Fruit fly (Drosophila melanogaster) whole organism, embryonic: ENCODE results near the gene CG18598.

ENCODE experiments used
- Atf-2 ChIP-seq: fragments of 200-800 bp; sonication (Bioruptor generic); optimal IDR thresholded peaks from 2 replicates; lab custom pipeline; 2016; ENCODE audit warnings: missing biosample characterization, missing genetic modification characterization
- B-H2 ChIP-seq: fragments of 200-800 bp; sonication (Bioruptor generic); optimal IDR thresholded peaks from 2 replicates; lab custom pipeline; 2018; ENCODE audit warnings: missing biosample characterization, mild to moderate bottlenecking, missing genetic modification characterization
- Bdp1 ChIP-seq: fragments of 200-800 bp; sonication (Bioruptor generic); optimal IDR thresholded peaks from 3 replicates; lab custom pipeline; 2016; ENCODE audit warnings: missing biosample characterization, missing genetic modification characterization
- Bteb2 ChIP-seq: fragments of 200-800 bp; sonication (Bioruptor generic); optimal IDR thresholded peaks from 2 replicates; lab custom pipeline; 2016; ENCODE audit warnings: missing biosample characterization, missing genetic modification characterization
- CG12769 ChIP-seq: fragments of 200-800 bp; sonication (Bioruptor generic); optimal IDR thresholded peaks from 2 replicates; lab custom pipeline; 2019; ENCODE audit warnings: missing biosample characterization, mild to moderate bottlenecking, missing genetic modification characterization, moderate library complexity
- CG16815 ChIP-seq: fragments of 200-800 bp; sonication (Bioruptor generic); optimal IDR thresholded peaks from 3 replicates; lab custom pipeline; 2017; ENCODE audit warnings: missing biosample characterization, mild to moderate bottlenecking, missing genetic modification characterization
- CG17829 ChIP-seq: fragments of 200-800 bp; optimal IDR thresholded peaks from 2 replicates; lab custom pipeline; 2019; ENCODE audit warnings: missing biosample characterization, mild to moderate bottlenecking, missing genetic modification characterization, moderate library complexity
- CG2199 ChIP-seq: fragments of 200-800 bp; sonication (Bioruptor generic); IDR thresholded peaks from 3 replicates; pipeline ENCODE4 v1.3.6; 2022; ENCODE audit warnings: missing biosample characterization, missing genetic modification characterization
- CG3407 ChIP-seq: fragments of 200-800 bp; sonication (Bioruptor generic); optimal IDR thresholded peaks from 2 replicates; lab custom pipeline; 2018; ENCODE audit warnings: missing biosample characterization, mild to moderate bottlenecking, missing genetic modification characterization
- CG3847 ChIP-seq: fragments of 200-800 bp; sonication (Bioruptor generic); IDR thresholded peaks from 2 replicates; pipeline ENCODE4 v1.3.6; 2022; ENCODE audit warnings: missing biosample characterization, missing genetic modification characterization
- CG3995 ChIP-seq: fragments of 200-800 bp; sonication (Bioruptor generic); optimal IDR thresholded peaks from 3 replicates; lab custom pipeline; 2016; ENCODE audit warnings: missing biosample characterization, missing genetic modification characterization
- CG7963 ChIP-seq: fragments of 200-800 bp; sonication (Bioruptor generic); IDR thresholded peaks from 3 replicates; pipeline ENCODE4 v1.3.6; 2022; ENCODE audit warnings: missing biosample characterization, missing genetic modification characterization; ENCODE audit not compliant: partially characterized antibody
- CG8765 ChIP-seq: fragments of 200-800 bp; sonication (Bioruptor generic); IDR thresholded peaks from 2 replicates; pipeline ENCODE4 v1.3.6; 2022; ENCODE audit warnings: missing biosample characterization, missing genetic modification characterization
- CG9797 ChIP-seq: fragments of 200-800 bp; sonication (Bioruptor generic); optimal IDR thresholded peaks from 3 replicates; lab custom pipeline; 2018; ENCODE audit warnings: missing biosample characterization, mild to moderate bottlenecking, missing genetic modification characterization
- CG9876 ChIP-seq: fragments of 200-800 bp; sonication (Bioruptor generic); optimal IDR thresholded peaks from 2 replicates; lab custom pipeline; 2016; ENCODE audit warnings: missing biosample characterization, missing genetic modification characterization
- Dad ChIP-seq: fragments of 200-800 bp; sonication (Bioruptor generic); optimal IDR thresholded peaks from 3 replicates; lab custom pipeline; 2016; ENCODE audit warnings: missing biosample characterization, missing genetic modification characterization
- Dp ChIP-seq: fragments of 200-800 bp; sonication (Bioruptor generic); optimal IDR thresholded peaks from 2 replicates; lab custom pipeline; 2018; ENCODE audit warnings: missing biosample characterization, mild to moderate bottlenecking, missing genetic modification characterization, moderate library complexity
- Ets65A ChIP-seq: fragments of 200-800 bp; sonication (Bioruptor generic); peaks from one replicate; lab custom pipeline; 2016; ENCODE audit warnings: missing biosample characterization, missing genetic modification characterization
- H2.0 ChIP-seq: fragments of 200-800 bp; sonication (Bioruptor generic); IDR thresholded peaks from 2 replicates; pipeline ENCODE4 v1.3.6; 2022; ENCODE audit warnings: missing biosample characterization, missing genetic modification characterization
- Hmr ChIP-seq: fragments of 200-800 bp; sonication (Bioruptor generic); optimal IDR thresholded peaks from 3 replicates; lab custom pipeline; 2017; ENCODE audit warnings: mild to moderate bottlenecking, missing biosample characterization, missing genetic modification reagents, missing genetic modification characterization
- Lim3 ChIP-seq: fragments of 200-800 bp; sonication (Bioruptor generic); IDR thresholded peaks from 2 replicates; pipeline ENCODE4 v1.3.6; 2022; ENCODE audit warnings: missing biosample characterization, missing genetic modification characterization
- Mrtf ChIP-seq: fragments of 200-800 bp; sonication (Bioruptor generic); IDR thresholded peaks from 3 replicates; pipeline ENCODE4 v1.3.6; 2022; ENCODE audit warnings: missing biosample characterization, missing genetic modification characterization
- NC2α ChIP-seq: fragments of 200-800 bp; sonication (Bioruptor generic); optimal IDR thresholded peaks from 2 replicates; lab custom pipeline; 2016; ENCODE audit warnings: missing biosample characterization, missing genetic modification characterization
- Neu2 ChIP-seq: fragments of 200-800 bp; sonication (Bioruptor generic); optimal IDR thresholded peaks from 3 replicates; lab custom pipeline; 2016; ENCODE audit warnings: missing biosample characterization, missing genetic modification characterization, borderline replicate concordance
- Nf-YB ChIP-seq: fragments of 200-800 bp; sonication (Bioruptor generic); optimal IDR thresholded peaks from 3 replicates; lab custom pipeline; 2019; ENCODE audit warnings: missing biosample characterization, mild to moderate bottlenecking, missing genetic modification characterization, moderate library complexity
- Oaz ChIP-seq: fragments of 200-800 bp; sonication (Bioruptor generic); IDR thresholded peaks from 2 replicates; pipeline ENCODE4 v1.3.6; 2022; ENCODE audit warnings: missing biosample characterization, missing genetic modification characterization
- Pdp1 ChIP-seq, 2 experiments: fragments of 200-800 bp; sonication (Bioruptor generic); optimal IDR thresholded peaks; 3 replicates each; lab custom pipeline; 2016; ENCODE audit warnings: missing biosample characterization in 2 of 2, missing genetic modification characterization in 2 of 2, mild to moderate bottlenecking in 1 of 2, moderate library complexity in 1 of 2
- Side ChIP-seq: fragments of 200-800 bp; sonication (Bioruptor generic); optimal IDR thresholded peaks from 2 replicates; lab custom pipeline; 2016; ENCODE audit warnings: missing biosample characterization, missing genetic modification characterization
- Xrp1 ChIP-seq: fragments of 200-800 bp; sonication (Bioruptor generic); IDR thresholded peaks from 2 replicates; pipeline ENCODE4 v1.3.6; 2022; ENCODE audit warnings: missing biosample characterization, missing genetic modification characterization
- ab ChIP-seq: fragments of 200-800 bp; sonication (Bioruptor generic); optimal IDR thresholded peaks from 2 replicates; lab custom pipeline; 2016; ENCODE audit warnings: missing biosample characterization, missing genetic modification characterization
- az2 ChIP-seq: fragments of 200-800 bp; sonication (Bioruptor generic); optimal IDR thresholded peaks from 3 replicates; lab custom pipeline; 2016; ENCODE audit warnings: missing biosample characterization, missing genetic modification characterization
- bab2 ChIP-seq: fragments of 200-800 bp; sonication (Bioruptor generic); optimal IDR thresholded peaks from 2 replicates; lab custom pipeline; 2016; ENCODE audit warnings: missing biosample characterization, missing genetic modification characterization
- cad ChIP-seq: fragments of >200 bp; optimal IDR thresholded peaks from 2 replicates; lab custom pipeline; 2017; ENCODE audit warnings: missing biosample characterization, missing genetic modification characterization
- dmrt99B ChIP-seq: fragments of 200-800 bp; sonication (Bioruptor generic); optimal IDR thresholded peaks from 2 replicates; lab custom pipeline; 2018; ENCODE audit warnings: missing biosample characterization, mild to moderate bottlenecking, missing genetic modification characterization, moderate library complexity
- fd3F ChIP-seq: fragments of 200-800 bp; sonication (Bioruptor generic); optimal IDR thresholded peaks from 2 replicates; lab custom pipeline; 2018; ENCODE audit warnings: missing biosample characterization, mild to moderate bottlenecking, missing genetic modification characterization, moderate library complexity
- gem ChIP-seq: fragments of 200-800 bp; sonication (Bioruptor generic); optimal IDR thresholded peaks from 2 replicates; lab custom pipeline; 2019; ENCODE audit warnings: missing biosample characterization, mild to moderate bottlenecking, missing genetic modification characterization, moderate library complexity
- hth ChIP-seq: fragments of >200 bp; optimal IDR thresholded peaks from 2 replicates; lab custom pipeline; 2017; ENCODE audit warnings: inconsistent platforms
- jumu ChIP-seq: fragments of 200-800 bp; sonication (Bioruptor generic); optimal IDR thresholded peaks from 3 replicates; lab custom pipeline; 2016; ENCODE audit warnings: missing biosample characterization, missing genetic modification characterization
- mld ChIP-seq: fragments of 200-800 bp; sonication (Bioruptor generic); IDR thresholded peaks from 3 replicates; pipeline ENCODE4 v1.3.6; 2022; ENCODE audit warnings: missing biosample characterization, missing genetic modification characterization; ENCODE audit not compliant: partially characterized antibody
- nau ChIP-seq: fragments of 200-800 bp; sonication (Bioruptor generic); optimal IDR thresholded peaks from 3 replicates; lab custom pipeline; 2017; ENCODE audit warnings: missing biosample characterization, mild to moderate bottlenecking, missing genetic modification characterization, missing genetic modification reagents
- onecut ChIP-seq: fragments of 200-800 bp; sonication (Bioruptor generic); IDR thresholded peaks from 2 replicates; pipeline ENCODE4 v1.3.6; 2022; ENCODE audit warnings: missing biosample characterization, missing genetic modification characterization
- p53 ChIP-seq: fragments of 200-800 bp; sonication (Bioruptor generic); optimal IDR thresholded peaks from 2 replicates; lab custom pipeline; 2016; ENCODE audit warnings: missing biosample characterization, missing genetic modification characterization
- pnt ChIP-seq: fragments of 200-800 bp; sonication (Bioruptor generic); optimal IDR thresholded peaks from 3 replicates; lab custom pipeline; 2016; ENCODE audit warnings: missing biosample characterization, missing genetic modification characterization
- pzg ChIP-seq: fragments of 200-800 bp; sonication (Bioruptor generic); optimal IDR thresholded peaks from 3 replicates; lab custom pipeline; 2018; ENCODE audit warnings: missing biosample characterization, mild to moderate bottlenecking, missing genetic modification characterization, moderate library complexity
- row ChIP-seq: fragments of 200-800 bp; sonication (Bioruptor generic); IDR thresholded peaks from 3 replicates; pipeline ENCODE4 v1.3.6; 2022; ENCODE audit warnings: missing biosample characterization, missing genetic modification characterization
- sr ChIP-seq: fragments of 200-800 bp; sonication (Bioruptor generic); IDR thresholded peaks from 3 replicates; pipeline ENCODE4 v1.3.6; 2022; ENCODE audit warnings: missing biosample characterization, missing genetic modification characterization
- unc-4 ChIP-seq: fragments of 200-800 bp; sonication (Bioruptor generic); IDR thresholded peaks from 2 replicates; pipeline ENCODE4 v1.3.6; 2022; ENCODE audit warnings: missing biosample characterization, missing genetic modification characterization; ENCODE audit not compliant: partially characterized antibody
- vfl ChIP-seq: fragments of 200-800 bp; sonication (Bioruptor generic); optimal IDR thresholded peaks from 2 replicates; lab custom pipeline; 2016; ENCODE audit warnings: missing biosample characterization, missing genetic modification characterization
- zen2 ChIP-seq: fragments of 200-800 bp; sonication (Bioruptor generic); IDR thresholded peaks from 3 replicates; pipeline ENCODE4 v1.3.6; 2022; ENCODE audit warnings: missing biosample characterization, missing genetic modification characterization; ENCODE audit not compliant: partially characterized antibody

The CG18598 gene

dm6 chr3R:18298298-18298899 lies 47.5 kb downstream of the CG18598 start (continued):
- no peak for TF ChIP-seq row (GFP tag; lab: Robert Waterston, UW)

- TF ChIP-seq CG3407, result peak; percentile 54
- TF ChIP-seq mld (GFP tag; lab: Robert Waterston, UW), result no peak
- peak; percentile 81 for TF ChIP-seq CG17829 (tag; lab: Kevin White, UChicago)
- TF ChIP-seq fd3F (GFP tag; lab: Kevin White, UChicago), result peak; percentile 64
- TF ChIP-seq Bteb2 (GFP tag; lab: Kevin White, UChicago), result peak; percentile 46
- TF ChIP-seq CG7963 (GFP tag; lab: Robert Waterston, UW), result no peak
- no peak for TF ChIP-seq CG8765
- TF ChIP-seq sr (GFP tag; lab: Robert Waterston, UW), result no peak
- peak; percentile 98 for TF ChIP-seq Ets65A
- no peak for TF ChIP-seq nau (GFP tag; lab: Kevin White, UChicago)
- peak; percentile 67 for TF ChIP-seq unc-4 (GFP tag; lab: Robert Waterston, UW)
- TF ChIP-seq Side (GFP tag; lab: Kevin White, UChicago), result peak; percentile 85
- TF ChIP-seq Dad, result peak; percentile 53
- TF ChIP-seq hth (lab: Kevin White, UChicago), result no peak
- TF ChIP-seq Mrtf (GFP tag; lab: Robert Waterston, UW), result peak; percentile 82
- TF ChIP-seq p53 (GFP tag; lab: Kevin White, UChicago), result peak; percentile 68
- peak; percentile 87 for TF ChIP-seq gem
- TF ChIP-seq bab2 (GFP tag; lab: Kevin White, UChicago), result peak; percentile 85
- peak; percentile 64 for TF ChIP-seq CG16815
- TF ChIP-seq Neu2 (GFP tag; lab: Kevin White, UChicago), result no peak
- TF ChIP-seq CG3995 (GFP tag; lab: Kevin White, UChicago), result peak; percentile 65
- TF ChIP-seq Dp (GFP tag; lab: Kevin White, UChicago), result peak; percentile 44
- peak; percentile 72 for TF ChIP-seq Bdp1 (GFP tag; lab: Kevin White, UChicago)
- TF ChIP-seq CG9797 (GFP tag; lab: Kevin White, UChicago), result peak; percentile 90
- TF ChIP-seq Atf-2, result peak; percentile 82
- peak; percentile 84 for TF ChIP-seq Hmr (GFP tag; lab: Kevin White, UChicago)
- no peak for TF ChIP-seq ab
- TF ChIP-seq CG12769, result no peak
- no peak for TF ChIP-seq zen2
- peak; percentile 84 for TF ChIP-seq pzg (GFP tag; lab: Kevin White, UChicago)
- TF ChIP-seq B-H2 (GFP tag; lab: Kevin White, UChicago), result peak; percentile 67
- TF ChIP-seq cad (GFP tag; lab: Kevin White, UChicago), result no peak
- TF ChIP-seq az2 (GFP tag; lab: Kevin White, UChicago), result peak; percentile 78
- peak; percentile 82 for TF ChIP-seq CG9876 (GFP tag; lab: Kevin White, UChicago)
- TF ChIP-seq H2.0 (GFP tag; lab: Robert Waterston, UW), result peak; percentile 79
- TF ChIP-seq NC2α (GFP tag; lab: Kevin White, UChicago), result peak; percentile 45
- TF ChIP-seq jumu (GFP tag; lab: Kevin White, UChicago), result peak; percentile 78
- TF ChIP-seq CG2199 (GFP tag; lab: Robert Waterston, UW), result 0 out of 3 replicates have a peak, but pooled peaks have one; percentile 51
- peak; percentile 59 for TF ChIP-seq Nf-YB
- TF ChIP-seq Xrp1 (GFP tag; lab: Robert Waterston, UW), result peak; percentile 82
- peak; percentile 86 for TF ChIP-seq CG3847 (GFP tag; lab: Robert Waterston, UW)
- TF ChIP-seq pnt (GFP tag; lab: Kevin White, UChicago), result peak; percentile 79
- peak; percentile 74 for TF ChIP-seq vfl (GFP tag; lab: Kevin White, UChicago)
- TF ChIP-seq Pdp1 (GFP tag; optimal IDR thresholded peaks at IDR 0.05; lab: Kevin White, UChicago), result peak; percentile 78 to 81
- peak; percentile 57 for TF ChIP-seq onecut (GFP tag; lab: Robert Waterston, UW)
- peak; percentile 71 for TF ChIP-seq dmrt99B
- TF ChIP-seq Oaz (GFP tag; lab: Robert Waterston, UW), result peak; percentile 62
- peak; percentile 53; the same call in 1 of the 2 replicates for TF ChIP-seq Lim3 (GFP tag; lab: Robert Waterston, UW)
These were observed 48.0 kb downstream of the CG18598 start, which contains the start of gene Dlc90F for dm6 chr3R:18298900-18299321. Gene Dlc90F (plus strand): TSS chr3R:18299229.
